Worm (Caenorhabditis elegans) whole organism, early embryonic: Measurements from ENCODE around the gene somi-1.

ENCODE experiments used
- B0310.2 ChIP-seq: sonication (generic microtip); optimal IDR thresholded peaks from 2 replicates; lab custom pipeline; 2016; ENCODE audit warnings: mild to moderate bottlenecking, missing genetic modification characterization, missing compliant biosample characterization
- F13C5.2 ChIP-seq: sonication (generic microtip); optimal IDR thresholded peaks from 2 replicates; lab custom pipeline; 2017; ENCODE audit warnings: mild to moderate bottlenecking, missing genetic modification characterization, inconsistent platforms, missing compliant biosample characterization
- aly-1 ChIP-seq: sonication (generic microtip); optimal IDR thresholded peaks from 2 replicates; lab custom pipeline; 2016; ENCODE audit warnings: missing genetic modification characterization, missing compliant biosample characterization
- ama-1 ChIP-seq: fragments of 150-350 bp; optimal IDR thresholded peaks from 2 replicates; lab custom pipeline; 2014
- ceh-13 ChIP-seq: fragments of 200-800 bp; sonication (Bioruptor generic); optimal IDR thresholded peaks from 2 replicates; lab custom pipeline; 2018; ENCODE audit warnings: mild to moderate bottlenecking, missing genetic modification characterization, missing compliant biosample characterization
- ceh-36 ChIP-seq: sonication (generic microtip); optimal IDR thresholded peaks from 2 replicates; lab custom pipeline; 2016; ENCODE audit warnings: missing genetic modification characterization, inconsistent platforms, missing compliant biosample characterization
- ets-7 ChIP-seq: sonication (generic microtip); optimal IDR thresholded peaks from 2 replicates; lab custom pipeline; 2016; ENCODE audit warnings: missing genotype, missing genetic modification characterization, missing compliant biosample characterization
- flt-1 ChIP-seq: fragments of 200-800 bp; sonication (Bioruptor generic); IDR thresholded peaks from 2 replicates; pipeline ENCODE4 v1.3.6; 2022; ENCODE audit warnings: missing genetic modification characterization, missing compliant biosample characterization
- hmbx-1 ChIP-seq: sonication (generic microtip); optimal IDR thresholded peaks from 2 replicates; lab custom pipeline; 2016; ENCODE audit warnings: mild to moderate bottlenecking, missing genetic modification characterization, missing compliant biosample characterization
- hmg-4 ChIP-seq: fragments of 200-800 bp; sonication (Bioruptor generic); optimal IDR thresholded peaks from 2 replicates; lab custom pipeline; 2018; ENCODE audit warnings: mild to moderate bottlenecking, missing genetic modification characterization, missing compliant biosample characterization
- hnd-1 ChIP-seq: sonication (generic microtip); optimal IDR thresholded peaks from 2 replicates; lab custom pipeline; 2016; ENCODE audit warnings: missing genetic modification characterization, missing compliant biosample characterization
- pes-1 ChIP-seq: fragments of 200-800 bp; sonication (Bioruptor generic); IDR thresholded peaks from 2 replicates; pipeline ENCODE4 v1.3.6; 2022; ENCODE audit warnings: missing genetic modification reagents, missing genetic modification characterization, missing compliant biosample characterization
- scrt-1 ChIP-seq: fragments of 200-800 bp; sonication (Bioruptor generic); IDR thresholded peaks from 2 replicates; pipeline ENCODE4 v1.3.6; 2022; ENCODE audit warnings: missing genetic modification characterization, missing compliant biosample characterization
- sea-1 ChIP-seq: fragments of 200-800 bp; sonication (Bioruptor generic); conservative IDR thresholded peaks from 2 replicates; pipeline ENCODE4 v1.3.6; 2022; ENCODE audit warnings: missing genetic modification characterization, missing compliant biosample characterization
- tbx-11 ChIP-seq: fragments of 200-800 bp; sonication (Bioruptor generic); IDR thresholded peaks from 2 replicates; pipeline ENCODE4 v1.3.6; 2022; ENCODE audit warnings: missing genetic modification characterization, missing compliant biosample characterization
- tbx-37 ChIP-seq: fragments of 200-800 bp; sonication (Bioruptor generic); conservative IDR thresholded peaks from 2 replicates; pipeline ENCODE4 v1.3.6; 2022; ENCODE audit warnings: missing genetic modification reagents, missing genetic modification characterization, missing compliant biosample characterization
- tra-4 ChIP-seq: sonication (generic microtip); optimal IDR thresholded peaks from 2 replicates; lab custom pipeline; 2017; ENCODE audit warnings: missing genetic modification characterization, missing compliant biosample characterization

Gene somi-1

DNA sequence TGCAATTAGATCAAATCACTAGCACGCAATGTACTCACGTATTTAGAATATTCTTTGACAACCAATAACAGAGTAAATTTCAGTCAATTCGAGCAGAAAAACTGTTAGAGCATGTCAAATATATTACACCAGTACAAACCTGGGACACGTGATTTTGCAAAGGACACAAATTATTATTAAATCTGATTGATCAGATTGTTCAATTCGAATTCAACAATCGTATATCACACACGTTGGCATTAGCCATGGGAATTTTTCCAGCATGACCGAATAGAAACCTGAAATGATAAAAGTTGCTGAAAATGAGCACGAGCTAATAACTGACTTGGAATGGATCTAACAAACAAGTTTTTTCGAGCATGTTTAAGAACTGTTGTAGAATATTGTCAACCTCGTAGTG, 31.9 kb upstream of the somi-1 start, which contains the start of gene srv-9:
srv-9 (minus strand) TSS at position 101 of the 400 bp plus-strand sequence.
- no peak for TF ChIP-seq ets-7 (tag; lab: Kevin White, UChicago)

DNA sequence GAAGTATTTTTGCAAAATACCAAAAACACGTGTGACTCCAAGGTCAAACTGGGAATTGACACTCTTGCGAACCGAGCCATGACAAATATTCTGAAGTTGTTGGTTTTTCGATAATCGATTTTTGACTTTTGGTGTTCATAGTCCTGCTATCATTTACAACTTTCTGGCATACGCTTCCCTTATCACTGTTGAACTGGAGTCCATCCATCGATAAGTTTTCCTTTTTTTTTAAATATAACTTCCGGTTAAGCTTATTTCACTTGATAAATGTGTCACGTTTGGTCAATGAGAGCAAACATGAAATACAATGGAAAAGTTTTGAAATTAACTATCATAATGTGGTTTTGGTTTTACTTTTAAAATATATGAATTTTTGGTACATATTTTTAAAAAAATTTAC, 30.5 kb upstream of the somi-1 start:
- no peak for TF ChIP-seq flt-1
- no peak for TF ChIP-seq pes-1 (GFP tag; lab: Robert Waterston, UW)
- no peak for TF ChIP-seq B0310.2 (tag; lab: Kevin White, UChicago)
- no peak for TF ChIP-seq ets-7 (tag; lab: Kevin White, UChicago)
- TF ChIP-seq hmbx-1 (tag; lab: Kevin White, UChicago): no peak
- TF ChIP-seq ceh-36 (tag; lab: Kevin White, UChicago): no peak
- TF ChIP-seq ama-1 (lab: Kevin White, UChicago): no peak
- TF ChIP-seq hnd-1 (tag; lab: Kevin White, UChicago): no peak
- TF ChIP-seq aly-1 (tag; lab: Kevin White, UChicago): no peak
- no peak for TF ChIP-seq scrt-1 (GFP tag; lab: Robert Waterston, UW)
- no peak for TF ChIP-seq tra-4

DNA sequence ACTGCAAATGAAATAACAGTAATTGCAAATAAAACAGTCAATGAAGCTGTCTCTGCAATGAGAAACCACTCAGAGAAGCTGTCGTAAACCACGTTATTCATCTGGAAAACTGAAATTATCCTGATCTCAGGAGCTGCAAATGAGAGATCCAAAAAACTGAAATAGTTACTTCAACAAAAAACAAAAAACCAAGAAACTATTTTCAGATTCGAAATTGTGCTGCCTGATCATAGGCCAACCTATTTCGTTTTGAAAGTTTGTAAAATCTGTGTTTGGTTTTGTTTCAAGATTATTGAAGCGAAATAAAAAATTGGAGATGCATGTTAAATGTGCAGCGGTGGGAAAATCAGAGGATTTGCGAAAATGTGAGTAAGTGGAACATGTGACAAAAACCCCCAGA, 29.4 kb upstream of the somi-1 start, which contains the start of gene srv-8:
srv-8 (minus strand) TSS at position 101 of the 400 bp plus-strand sequence.
- TF ChIP-seq ceh-36 (tag; lab: Kevin White, UChicago) (no peak), scrt-1 (GFP tag; lab: Robert Waterston, UW) (no peak), ama-1 (lab: Kevin White, UChicago) (no peak), sea-1 (GFP tag; lab: Robert Waterston, UW) (no peak), tbx-37 (GFP tag; lab: Robert Waterston, UW) (no peak), tbx-11 (GFP tag; lab: Robert Waterston, UW) (no peak), flt-1 (no peak), hnd-1 (tag; lab: Kevin White, UChicago) (no peak), tra-4 (no peak), B0310.2 (tag; lab: Kevin White, UChicago) (no peak), hmbx-1 (tag; lab: Kevin White, UChicago) (no peak)

DNA sequence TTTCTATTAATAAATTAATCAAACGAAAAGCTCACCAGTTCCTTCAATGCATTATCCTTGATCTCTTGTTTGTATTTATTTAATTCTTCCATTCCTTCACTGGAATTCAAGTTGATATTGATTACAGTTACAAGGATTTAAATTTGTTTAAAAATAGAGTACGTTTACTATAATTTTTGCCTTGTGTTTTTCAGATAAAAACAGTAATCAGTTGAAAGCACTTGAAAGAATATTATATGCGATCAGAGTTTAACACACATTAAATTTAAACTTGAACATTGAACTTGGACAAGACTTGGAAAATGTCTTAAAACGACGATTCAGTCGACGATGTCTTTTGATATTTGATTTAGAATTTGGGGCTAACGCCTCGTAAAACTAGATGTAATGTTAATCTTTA, 26.3 kb upstream of the somi-1 start, which contains the start of gene F53F1.6:
F53F1.6 (minus strand) TSS at position 101 of the 400 bp plus-strand sequence.
- no peak for TF ChIP-seq pes-1 (GFP tag; lab: Robert Waterston, UW)
- TF ChIP-seq ceh-36 (tag; lab: Kevin White, UChicago): no peak
- TF ChIP-seq scrt-1 (GFP tag; lab: Robert Waterston, UW): no peak
- TF ChIP-seq ceh-13: no peak
- TF ChIP-seq B0310.2 (tag; lab: Kevin White, UChicago): no peak
- no peak for TF ChIP-seq flt-1
- no peak for TF ChIP-seq aly-1 (tag; lab: Kevin White, UChicago)
- TF ChIP-seq tbx-37 (GFP tag; lab: Robert Waterston, UW): no peak
- TF ChIP-seq hnd-1 (tag; lab: Kevin White, UChicago): no peak
- TF ChIP-seq sea-1 (GFP tag; lab: Robert Waterston, UW): no peak
- TF ChIP-seq ama-1 (lab: Kevin White, UChicago): no peak
- TF ChIP-seq hmg-4 (GFP tag; lab: Kevin White, UChicago): no peak
- TF ChIP-seq hmbx-1 (tag; lab: Kevin White, UChicago): no peak
- no peak for TF ChIP-seq F13C5.2 (tag; lab: Kevin White, UChicago)
- no peak for TF ChIP-seq tra-4
- TF ChIP-seq ets-7 (tag; lab: Kevin White, UChicago): no peak

DNA sequence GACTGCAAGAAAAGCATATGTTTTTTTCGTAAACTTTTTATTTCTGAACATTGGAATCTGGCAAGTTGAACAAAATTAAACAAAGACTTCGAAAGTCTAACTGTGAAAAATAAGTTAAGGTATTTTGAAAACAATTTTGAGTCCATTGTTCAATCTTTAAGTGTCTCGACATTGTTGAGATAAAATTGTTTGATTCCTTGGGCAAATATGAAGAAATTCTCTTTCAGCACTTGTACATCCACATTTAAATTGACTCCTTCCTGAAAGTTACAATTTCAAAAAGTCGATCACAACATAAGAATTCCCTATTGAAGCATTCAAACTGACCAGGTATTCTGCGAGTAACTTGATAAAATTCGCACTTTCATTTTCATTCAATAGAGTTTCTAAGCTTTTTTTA, 24.9 kb upstream of the somi-1 start:
- TF ChIP-seq ets-7 (tag; lab: Kevin White, UChicago) (no peak), aly-1 (tag; lab: Kevin White, UChicago) (no peak), ama-1 (lab: Kevin White, UChicago) (no peak), hmg-4 (GFP tag; lab: Kevin White, UChicago) (no peak), F13C5.2 (tag; lab: Kevin White, UChicago) (no peak), tra-4 (no peak), hmbx-1 (tag; lab: Kevin White, UChicago) (no peak), ceh-36 (tag; lab: Kevin White, UChicago) (no peak), tbx-37 (GFP tag; lab: Robert Waterston, UW) (no peak), pes-1 (GFP tag; lab: Robert Waterston, UW) (no peak), tbx-11 (GFP tag; lab: Robert Waterston, UW) (no peak), flt-1 (no peak), hnd-1 (tag; lab: Kevin White, UChicago) (no peak), sea-1 (GFP tag; lab: Robert Waterston, UW) (no peak), ceh-13 (no peak)

DNA sequence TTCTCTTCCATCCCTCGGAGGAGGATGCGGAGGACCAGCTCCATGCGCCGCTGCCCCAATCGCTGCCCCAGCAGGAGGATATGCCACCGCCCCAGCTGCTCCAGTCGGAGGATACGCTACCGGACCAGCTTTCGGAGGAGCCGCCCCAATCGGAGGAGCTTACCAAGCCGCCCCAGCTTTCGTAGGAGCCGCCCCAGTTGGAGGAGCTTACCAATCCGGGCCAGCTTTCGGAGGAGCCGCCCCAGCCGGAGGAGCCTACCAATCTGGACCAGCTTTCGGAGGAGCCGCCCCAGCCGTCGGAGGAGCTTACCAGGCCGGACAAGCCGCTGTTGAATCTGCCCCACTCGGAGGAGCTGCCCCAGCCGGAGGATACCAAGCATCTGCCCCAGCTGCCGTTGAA, 24.3 kb upstream of the somi-1 start:
- no peak for TF ChIP-seq ceh-13
- TF ChIP-seq flt-1: no peak
- TF ChIP-seq ama-1 (lab: Kevin White, UChicago): no peak
- no peak for TF ChIP-seq F13C5.2 (tag; lab: Kevin White, UChicago)
- no peak for TF ChIP-seq hnd-1 (tag; lab: Kevin White, UChicago)
- no peak for TF ChIP-seq hmbx-1 (tag; lab: Kevin White, UChicago)
- TF ChIP-seq scrt-1 (GFP tag; lab: Robert Waterston, UW): peak; percentile 67; the same call in 1 of the 2 replicates
- no peak for TF ChIP-seq ets-7 (tag; lab: Kevin White, UChicago)
- no peak for TF ChIP-seq tbx-11 (GFP tag; lab: Robert Waterston, UW)
- TF ChIP-seq tbx-37 (GFP tag; lab: Robert Waterston, UW): no peak
- no peak for TF ChIP-seq tra-4
- peak; percentile 35 for TF ChIP-seq ceh-36 (tag; lab: Kevin White, UChicago)
- no peak for TF ChIP-seq hmg-4 (GFP tag; lab: Kevin White, UChicago)
- TF ChIP-seq pes-1 (GFP tag; lab: Robert Waterston, UW): no peak
- peak; percentile 18 for TF ChIP-seq aly-1 (tag; lab: Kevin White, UChicago)
- TF ChIP-seq B0310.2 (tag; lab: Kevin White, UChicago): no peak
- no peak for TF ChIP-seq sea-1 (GFP tag; lab: Robert Waterston, UW)

DNA sequence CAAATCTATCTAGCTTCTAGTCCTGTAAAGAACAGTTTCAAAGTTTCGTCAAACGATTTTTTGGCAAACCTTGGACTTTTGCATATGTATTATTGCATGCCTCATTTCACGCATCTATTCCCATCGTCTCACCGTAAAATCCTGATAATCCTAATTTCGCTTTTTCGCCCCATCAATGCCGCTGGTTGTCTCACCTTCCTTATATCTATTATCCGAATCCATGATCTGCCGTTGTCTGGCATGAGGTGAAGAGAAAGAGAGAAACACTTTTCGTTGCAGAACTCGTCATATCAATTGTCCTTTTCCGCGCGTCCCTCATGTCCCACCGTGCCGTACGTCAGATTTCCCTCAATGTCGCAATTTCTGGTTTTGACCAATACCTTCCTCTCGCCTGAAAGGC, 23.4 kb upstream of the somi-1 start, which contains the start of gene cut-2:
cut-2 (plus strand) TSS at position 365 of the 400 bp plus-strand sequence.
- TF ChIP-seq ets-7 (tag; lab: Kevin White, UChicago) (no peak), ceh-36 (tag; lab: Kevin White, UChicago) (no peak), hnd-1 (tag; lab: Kevin White, UChicago) (no peak), tbx-37 (GFP tag; lab: Robert Waterston, UW) (no peak), aly-1 (tag; lab: Kevin White, UChicago) (no peak), F13C5.2 (tag; lab: Kevin White, UChicago) (no peak), sea-1 (GFP tag; lab: Robert Waterston, UW) (no peak), scrt-1 (GFP tag; lab: Robert Waterston, UW) (no peak), tra-4 (no peak), pes-1 (GFP tag; lab: Robert Waterston, UW) (no peak), ceh-13 (no peak), tbx-11 (GFP tag; lab: Robert Waterston, UW) (no peak), ama-1 (lab: Kevin White, UChicago) (no peak), hmg-4 (GFP tag; lab: Kevin White, UChicago) (no peak), hmbx-1 (tag; lab: Kevin White, UChicago) (no peak)
